Worm (Caenorhabditis elegans): Measurements from ENCODE around the gene W03G11.3.

DNA sequence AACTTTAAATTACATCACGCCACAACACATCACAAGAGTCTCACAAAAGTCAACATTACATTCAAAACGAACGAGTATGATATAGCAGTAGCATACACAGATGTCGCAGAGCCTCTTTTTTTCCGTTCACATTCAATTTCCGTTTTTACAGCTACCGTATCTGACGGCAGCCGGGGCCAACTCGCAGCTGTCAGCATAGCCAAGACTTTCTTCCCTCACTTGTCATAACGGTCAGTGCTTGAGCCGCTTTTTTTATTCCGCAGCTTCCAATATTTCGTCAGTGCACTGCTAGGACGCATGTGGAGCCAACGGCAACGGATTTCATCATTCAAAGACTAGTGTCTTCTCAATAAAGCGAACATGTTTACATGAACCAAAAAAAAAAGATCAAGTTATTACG is 9.6 kb downstream of the W03G11.3 start:
- no peak for TF ChIP-seq fos-1 (tag; optimal IDR thresholded peaks at IDR 0.05)
- TF ChIP-seq ztf-11 (tag; optimal IDR thresholded peaks at IDR 0.05), result no peak
- TF ChIP-seq tbx-2 (tag; optimal IDR thresholded peaks at IDR 0.05), result no peak
- no peak for TF ChIP-seq aly-2 (tag; optimal IDR thresholded peaks at IDR 0.05)
- TF ChIP-seq fkh-10 (GFP tag; optimal IDR thresholded peaks at IDR 0.05), result no peak
- no peak for TF ChIP-seq lin-15B (tag; optimal IDR thresholded peaks at IDR 0.05)
- no peak for TF ChIP-seq nhr-28 (tag; optimal IDR thresholded peaks at IDR 0.05)
- TF ChIP-seq fkh-2 (tag; optimal IDR thresholded peaks at IDR 0.05), result no peak
- no peak for TF ChIP-seq elt-2 (tag; optimal IDR thresholded peaks at IDR 0.05)
- TF ChIP-seq snpc-4 (tag; optimal IDR thresholded peaks at IDR 0.05), result no peak
- TF ChIP-seq nhr-11 (tag; optimal IDR thresholded peaks at IDR 0.05), result no peak
